Fruit fly (Drosophila melanogaster) whole organism, embryonic: ENCODE results near the gene Atat.

Experiments
- Abd-B ChIP-seq: fragments of 200-800 bp; sonication (Bioruptor generic); optimal IDR thresholded peaks from 2 replicates; lab custom pipeline; 2018; ENCODE audit warnings: missing biosample characterization, mild to moderate bottlenecking, missing genetic modification characterization, moderate library complexity
- Ada2b ChIP-seq: fragments of 200-800 bp; sonication (Bioruptor generic); IDR thresholded peaks from 2 replicates; pipeline ENCODE4 v1.3.6; 2022; ENCODE audit warnings: missing biosample characterization, missing genetic modification characterization
- Antp ChIP-seq: fragments of 200-800 bp; sonication (Bioruptor generic); optimal IDR thresholded peaks from 3 replicates; lab custom pipeline; 2016; ENCODE audit warnings: missing biosample characterization, missing genetic modification characterization
- Asciz ChIP-seq: fragments of 200-800 bp; sonication (Bioruptor generic); optimal IDR thresholded peaks from 2 replicates; lab custom pipeline; 2017; ENCODE audit warnings: missing biosample characterization, mild to moderate bottlenecking, missing genetic modification characterization, missing genetic modification reagents
- BEAF-32 ChIP-seq: fragments of 200-800 bp; sonication (Bioruptor generic); optimal IDR thresholded peaks from 3 replicates; lab custom pipeline; 2017; ENCODE audit warnings: missing biosample characterization, missing genetic modification characterization, mild to moderate bottlenecking, moderate library complexity, missing genetic modification reagents
- BtbVII ChIP-seq: fragments of 200-800 bp; sonication (Bioruptor generic); optimal IDR thresholded peaks from 3 replicates; lab custom pipeline; 2017; ENCODE audit warnings: missing biosample characterization, mild to moderate bottlenecking, missing genetic modification characterization
- Bteb2 ChIP-seq: fragments of 200-800 bp; sonication (Bioruptor generic); optimal IDR thresholded peaks from 2 replicates; lab custom pipeline; 2016; ENCODE audit warnings: missing biosample characterization, missing genetic modification characterization
- CG10209 ChIP-seq: fragments of 200-800 bp; sonication (Bioruptor generic); optimal IDR thresholded peaks from 3 replicates; lab custom pipeline; 2017; ENCODE audit warnings: missing biosample characterization, mild to moderate bottlenecking, missing genetic modification characterization, missing genetic modification reagents
- CG11093 ChIP-seq: fragments of 200-800 bp; sonication (Bioruptor generic); IDR thresholded peaks from 3 replicates; pipeline ENCODE4 v1.3.6; 2022; ENCODE audit warnings: missing biosample characterization, missing genetic modification characterization
- CG12219 ChIP-seq: fragments of 200-800 bp; sonication (Bioruptor generic); optimal IDR thresholded peaks from 3 replicates; lab custom pipeline; 2018; ENCODE audit warnings: missing biosample characterization, mild to moderate bottlenecking, missing genetic modification characterization
- CG13287 ChIP-seq: fragments of 200-800 bp; sonication (Bioruptor generic); IDR thresholded peaks from 2 replicates; pipeline ENCODE4 v1.3.6; 2022; ENCODE audit warnings: missing biosample characterization, missing genetic modification characterization; ENCODE audit not compliant: partially characterized antibody
- CG15011 ChIP-seq: fragments of 200-800 bp; sonication (Bioruptor generic); optimal IDR thresholded peaks from 3 replicates; lab custom pipeline; 2018; ENCODE audit warnings: missing biosample characterization, mild to moderate bottlenecking, missing genetic modification characterization
- CG1603 ChIP-seq: fragments of 200-800 bp; sonication (Bioruptor generic); optimal IDR thresholded peaks from 2 replicates; lab custom pipeline; 2019; ENCODE audit warnings: missing biosample characterization, mild to moderate bottlenecking, missing genetic modification characterization, moderate library complexity
- CG17612 ChIP-seq: fragments of 200-800 bp; sonication (Bioruptor generic); IDR thresholded peaks from 2 replicates; pipeline ENCODE4 v1.3.6; 2022; ENCODE audit warnings: missing biosample characterization, missing genetic modification characterization
- CG1792 ChIP-seq: fragments of 200-800 bp; sonication (Bioruptor generic); optimal IDR thresholded peaks from 2 replicates; lab custom pipeline; 2016; ENCODE audit warnings: missing biosample characterization, missing genetic modification characterization
- CG2129 ChIP-seq: fragments of 200-800 bp; sonication (Bioruptor generic); IDR thresholded peaks from 2 replicates; pipeline ENCODE4 v1.3.6; 2022; ENCODE audit warnings: missing biosample characterization, missing genetic modification characterization; ENCODE audit not compliant: partially characterized antibody
- CG2712 ChIP-seq: fragments of 200-800 bp; optimal IDR thresholded peaks from 3 replicates; lab custom pipeline; 2019; ENCODE audit warnings: missing biosample characterization, mild to moderate bottlenecking, missing genetic modification characterization, moderate library complexity
- CG32532 ChIP-seq: fragments of 200-800 bp; sonication (Bioruptor generic); IDR thresholded peaks from 2 replicates; pipeline ENCODE4 v1.3.6; 2022; ENCODE audit warnings: missing biosample characterization, missing genetic modification characterization
- CG4617 ChIP-seq: fragments of 200-800 bp; sonication (Bioruptor generic); optimal IDR thresholded peaks from 3 replicates; lab custom pipeline; 2016; ENCODE audit warnings: missing biosample characterization, missing genetic modification characterization, borderline replicate concordance
- CG6765 ChIP-seq: fragments of 200-800 bp; sonication (Bioruptor generic); optimal IDR thresholded peaks from 3 replicates; lab custom pipeline; 2017; ENCODE audit warnings: missing biosample characterization, mild to moderate bottlenecking, missing genetic modification characterization
- CG6813 ChIP-seq: fragments of 200-800 bp; sonication (Bioruptor generic); optimal IDR thresholded peaks from 2 replicates; lab custom pipeline; 2017; ENCODE audit warnings: missing biosample characterization, missing genetic modification characterization, mild to moderate bottlenecking, moderate library complexity, missing genetic modification reagents
- CG7556 ChIP-seq: fragments of 200-800 bp; sonication (Bioruptor generic); optimal IDR thresholded peaks from 2 replicates; lab custom pipeline; 2017; ENCODE audit warnings: missing biosample characterization, mild to moderate bottlenecking, missing genetic modification characterization
- CG7928 ChIP-seq: fragments of 200-800 bp; sonication (Bioruptor generic); optimal IDR thresholded peaks from 2 replicates; lab custom pipeline; 2017; ENCODE audit warnings: missing biosample characterization, mild to moderate bottlenecking, missing genetic modification characterization
- CG8359 ChIP-seq: fragments of 200-800 bp; sonication (Bioruptor generic); optimal IDR thresholded peaks from 2 replicates; lab custom pipeline; 2017; ENCODE audit warnings: missing biosample characterization, mild to moderate bottlenecking, missing genetic modification characterization, borderline replicate concordance
- CG9817 ChIP-seq: fragments of 200-800 bp; sonication (Bioruptor generic); optimal IDR thresholded peaks from 2 replicates; lab custom pipeline; 2018; ENCODE audit warnings: missing biosample characterization, mild to moderate bottlenecking, missing genetic modification characterization, moderate library complexity
- CTCF ChIP-seq: fragments of 200-800 bp; sonication (Bioruptor generic); optimal IDR thresholded peaks from 2 replicates; lab custom pipeline; 2017; ENCODE audit warnings: missing biosample characterization, mild to moderate bottlenecking, missing genetic modification characterization, moderate library complexity
- CrebB ChIP-seq: fragments of 200-800 bp; sonication (Bioruptor generic); optimal IDR thresholded peaks from 3 replicates; lab custom pipeline; 2018; ENCODE audit warnings: missing biosample characterization, mild to moderate bottlenecking, missing genetic modification characterization
- Dip3 ChIP-seq: fragments of 200-800 bp; sonication (Bioruptor generic); optimal IDR thresholded peaks from 3 replicates; lab custom pipeline; 2016; ENCODE audit warnings: missing biosample characterization, missing genetic modification characterization
- GATAe ChIP-seq: fragments of 200-800 bp; sonication (Bioruptor generic); conservative IDR thresholded peaks from 2 replicates; pipeline ENCODE4 v1.3.6; 2022; ENCODE audit warnings: missing biosample characterization, missing genetic modification characterization
- HmgD ChIP-seq: fragments of 200-800 bp; sonication (Bioruptor generic); optimal IDR thresholded peaks from 3 replicates; lab custom pipeline; 2016; ENCODE audit warnings: missing biosample characterization, missing genetic modification characterization
- Jarid2 ChIP-seq: fragments of 200-800 bp; sonication (Bioruptor generic); optimal IDR thresholded peaks from 3 replicates; lab custom pipeline; 2017; ENCODE audit warnings: mild to moderate bottlenecking, missing biosample characterization, missing genetic modification reagents, missing genetic modification characterization
- Lhr ChIP-seq: fragments of 200-800 bp; sonication (Bioruptor generic); optimal IDR thresholded peaks from 3 replicates; lab custom pipeline; 2017; ENCODE audit warnings: mild to moderate bottlenecking, missing biosample characterization, missing genetic modification reagents, missing genetic modification characterization
- Neu2 ChIP-seq: fragments of 200-800 bp; sonication (Bioruptor generic); optimal IDR thresholded peaks from 3 replicates; lab custom pipeline; 2016; ENCODE audit warnings: missing biosample characterization, missing genetic modification characterization, borderline replicate concordance
- PHDP ChIP-seq: fragments of 200-800 bp; sonication (Bioruptor generic); optimal IDR thresholded peaks from 3 replicates; lab custom pipeline; 2018; ENCODE audit warnings: missing biosample characterization, mild to moderate bottlenecking, missing genetic modification characterization, moderate library complexity
- Rfx ChIP-seq: fragments of 200-800 bp; sonication (Bioruptor generic); IDR thresholded peaks from 2 replicates; pipeline ENCODE4 v1.3.6; 2022; ENCODE audit warnings: missing biosample characterization, missing genetic modification characterization
- Spps ChIP-seq: fragments of 200-800 bp; sonication (Bioruptor generic); optimal IDR thresholded peaks from 2 replicates; lab custom pipeline; 2018; ENCODE audit warnings: missing biosample characterization, mild to moderate bottlenecking, missing genetic modification characterization
- Xrp1 ChIP-seq: fragments of 200-800 bp; sonication (Bioruptor generic); IDR thresholded peaks from 2 replicates; pipeline ENCODE4 v1.3.6; 2022; ENCODE audit warnings: missing biosample characterization, missing genetic modification characterization
- crc ChIP-seq: fragments of 200-800 bp; sonication (Bioruptor generic); optimal IDR thresholded peaks from 2 replicates; lab custom pipeline; 2016; ENCODE audit warnings: missing biosample characterization, missing genetic modification characterization
- dimm ChIP-seq: fragments of 200-800 bp; sonication (Bioruptor generic); IDR thresholded peaks from 2 replicates; pipeline ENCODE4 v1.3.6; 2022; ENCODE audit warnings: missing biosample characterization, missing genetic modification characterization
- dysf ChIP-seq: fragments of 200-800 bp; sonication (Bioruptor generic); IDR thresholded peaks from 3 replicates; pipeline ENCODE4 v1.3.6; 2022; ENCODE audit warnings: missing biosample characterization, missing genetic modification characterization
- eve ChIP-seq, 2 experiments: fragments of >200 bp; optimal IDR thresholded peaks; 2 replicates each; lab custom pipeline; 2017; ENCODE audit warnings: missing biosample characterization in 2 of 2, missing genetic modification characterization in 2 of 2
- grau ChIP-seq: fragments of 200-800 bp; optimal IDR thresholded peaks from 3 replicates; lab custom pipeline; 2019; ENCODE audit warnings: missing biosample characterization, mild to moderate bottlenecking, missing genetic modification characterization, moderate library complexity
- lola ChIP-seq, 3 experiments: fragments of >200 bp in 2 of 3; fragments of 200-800 bp in 1 of 3; sonication (Bioruptor generic) in 1 of 3; optimal IDR thresholded peaks; 2 replicates each; lab custom pipeline; 2017 to 2019; ENCODE audit warnings: missing biosample characterization in 3 of 3, missing genetic modification characterization in 3 of 3, mild to moderate bottlenecking in 1 of 3, moderate library complexity in 1 of 3
- nerfin-1 ChIP-seq: fragments of 200-800 bp; sonication (Bioruptor generic); optimal IDR thresholded peaks from 3 replicates; lab custom pipeline; 2019; ENCODE audit warnings: missing biosample characterization, mild to moderate bottlenecking, missing genetic modification characterization, moderate library complexity
- pros ChIP-seq: fragments of 200-800 bp; sonication (Bioruptor generic); optimal IDR thresholded peaks from 3 replicates; lab custom pipeline; 2019; ENCODE audit warnings: missing biosample characterization, mild to moderate bottlenecking, missing genetic modification characterization, moderate library complexity
- repo ChIP-seq: fragments of 200-800 bp; sonication (Bioruptor generic); optimal IDR thresholded peaks from 2 replicates; lab custom pipeline; 2016; ENCODE audit warnings: missing biosample characterization, missing genetic modification characterization
- schlank ChIP-seq: fragments of 200-800 bp; sonication (Bioruptor generic); optimal IDR thresholded peaks from 2 replicates; lab custom pipeline; 2018; ENCODE audit warnings: missing biosample characterization, mild to moderate bottlenecking, missing genetic modification characterization
- sim ChIP-seq: fragments of 200-800 bp; sonication (Bioruptor generic); IDR thresholded peaks from 2 replicates; pipeline ENCODE4 v1.3.6; 2022; ENCODE audit warnings: missing biosample characterization, missing genetic modification characterization
- sqz ChIP-seq: fragments of 200-800 bp; sonication (Bioruptor generic); optimal IDR thresholded peaks from 3 replicates; lab custom pipeline; 2018; ENCODE audit warnings: missing biosample characterization, mild to moderate bottlenecking, missing genetic modification characterization
- tap ChIP-seq: fragments of 200-800 bp; optimal IDR thresholded peaks from 3 replicates; lab custom pipeline; 2019; ENCODE audit warnings: missing biosample characterization, mild to moderate bottlenecking, missing genetic modification characterization, moderate library complexity

The Atat gene

DNA sequence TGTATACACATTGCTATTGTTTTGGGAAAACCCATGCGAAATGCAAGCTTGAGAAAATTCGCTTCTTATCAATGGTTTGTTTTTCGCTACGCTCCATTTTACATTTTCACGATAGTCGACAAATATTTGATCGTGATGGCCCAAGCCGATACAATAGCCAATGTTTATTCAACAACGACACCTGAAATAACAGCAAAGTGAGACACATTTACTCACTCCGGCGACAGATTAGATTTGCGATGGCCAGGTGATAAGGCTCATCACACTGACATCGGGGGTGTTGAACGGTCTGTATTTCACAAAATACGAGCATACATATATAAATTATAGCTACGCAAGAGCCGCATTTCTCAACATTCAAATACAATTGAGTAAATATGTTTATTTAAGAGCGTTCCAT is 29.4 kb downstream of the Atat start (continued):
- TF ChIP-seq CG2129 (GFP tag; lab: Robert Waterston, UW) (no peak), BEAF-32 (no peak), Spps (peak; percentile 41), CG17612 (GFP tag; lab: Robert Waterston, UW) (no peak), CG8359 (GFP tag; lab: Kevin White, UChicago) (peak; percentile 56), CG11093 (GFP tag; lab: Robert Waterston, UW) (no peak), Rfx (GFP tag; lab: Robert Waterston, UW) (peak; percentile 69), grau (tag; lab: Kevin White, UChicago) (peak; percentile 21), eve (GFP tag; optimal IDR thresholded peaks at IDR 0.05; lab: Kevin White, UChicago) (peak in 1 of 2 experiments; percentile 13), lola (GFP tag; optimal IDR thresholded peaks at IDR 0.05; lab: Kevin White, UChicago) (no peak), pros (GFP tag; lab: Kevin White, UChicago) (no peak), dimm (no peak), sqz (GFP tag; lab: Kevin White, UChicago) (peak; percentile 66), CG15011 (GFP tag; lab: Kevin White, UChicago) (peak; percentile 87), CrebB (tag; lab: Kevin White, UChicago) (peak; percentile 76), Abd-B (no peak), CG1603 (no peak), CG7556 (GFP tag; lab: Kevin White, UChicago) (peak; percentile 67), CG32532 (GFP tag; lab: Robert Waterston, UW) (peak; percentile 30; the same call in 1 of the 2 replicates), Asciz (GFP tag; lab: Kevin White, UChicago) (peak; percentile 85), CG2712 (peak; percentile 47), PHDP (peak; percentile 51), CTCF (GFP tag; lab: Kevin White, UChicago) (peak; percentile 36), CG1792 (GFP tag; lab: Kevin White, UChicago) (peak; percentile 76), Lhr (GFP tag; lab: Kevin White, UChicago) (no peak), GATAe (GFP tag; lab: Robert Waterston, UW) (peak; percentile 23; the same call in 1 of the 2 replicates), CG7928 (GFP tag; lab: Kevin White, UChicago) (peak; percentile 43), Bteb2 (peak; percentile 3), CG6813 (GFP tag; lab: Kevin White, UChicago) (peak; percentile 90), HmgD (GFP tag; lab: Kevin White, UChicago) (no peak), CG12219 (peak; percentile 30), Xrp1 (GFP tag; lab: Robert Waterston, UW) (peak; percentile 66), sim (no peak), CG10209 (GFP tag; lab: Kevin White, UChicago) (peak; percentile 66), BtbVII (GFP tag; lab: Kevin White, UChicago) (peak; percentile 91), Antp (GFP tag; lab: Kevin White, UChicago) (peak; percentile 28), crc (GFP tag; lab: Kevin White, UChicago) (peak; percentile 76), Dip3 (GFP tag; lab: Kevin White, UChicago) (no peak), Neu2 (no peak), CG13287 (GFP tag; lab: Robert Waterston, UW) (no peak), dysf (GFP tag; lab: Robert Waterston, UW) (peak; percentile 5; the same call in 1 of the 3 replicates), repo (GFP tag; lab: Kevin White, UChicago) (peak; percentile 41), nerfin-1 (tag; lab: Kevin White, UChicago) (peak; percentile 56), Jarid2 (peak; percentile 50), Ada2b (GFP tag; lab: Robert Waterston, UW) (peak; percentile 24; the same call in 1 of the 2 replicates), CG9817 (tag; lab: Kevin White, UChicago) (peak; percentile 35), CG4617 (GFP tag; lab: Kevin White, UChicago) (no peak), CG6765 (GFP tag; lab: Kevin White, UChicago) (peak; percentile 89), tap (peak; percentile 55), schlank (tag; lab: Kevin White, UChicago) (peak; percentile 89)
